Worm (Caenorhabditis elegans) whole organism, L1 larva: ENCODE data around the gene W09B6.4.

Experiments
- ets-5 ChIP-seq: fragments of 200-800 bp; sonication (Bioruptor generic); IDR thresholded peaks from 2 replicates; pipeline ENCODE4 v1.3.6; 2022; ENCODE audit warnings: missing genetic modification characterization, missing compliant biosample characterization
- lin-39 ChIP-seq: fragments of 150-350 bp; optimal IDR thresholded peaks from 2 replicates; lab custom pipeline; 2014; ENCODE audit warnings: missing biosample characterization, missing genetic modification reagents, missing genetic modification characterization

DNA sequence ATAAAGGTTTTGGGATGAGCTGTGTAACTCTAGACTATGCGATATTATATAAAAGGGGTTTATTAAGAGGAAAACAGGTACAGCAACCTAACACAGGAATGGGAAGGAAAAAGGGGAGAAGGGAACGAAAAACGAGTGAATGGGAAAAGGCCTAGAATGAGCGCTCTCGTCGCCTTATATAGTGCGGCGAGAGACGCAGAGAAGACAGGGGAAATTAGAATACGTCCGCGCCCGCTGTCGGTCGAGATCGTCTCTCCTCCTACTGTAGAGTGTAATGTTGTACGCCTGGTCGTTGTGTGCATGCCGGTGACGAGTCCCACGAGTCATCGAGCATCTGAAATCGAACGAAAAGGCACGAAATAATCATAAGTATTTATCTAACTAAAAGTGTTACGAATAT is 12.7 kb upstream of the W09B6.4 start:
- no peak for TF ChIP-seq ets-5 (GFP tag; lab: Robert Waterston, UW)
- no peak for TF ChIP-seq lin-39 (tag; lab: Kevin White, UChicago)
